Worm (Caenorhabditis elegans): ENCODE results near the gene C18H9.5.

ce11 chrII:6649026-6649425, 46.3 kb downstream of the C18H9.5 start, which contains the start of gene oig-8:
- TF ChIP-seq sox-4 (tag; optimal IDR thresholded peaks at IDR 0.05) = no peak
- TF ChIP-seq hlh-13 (GFP tag; optimal IDR thresholded peaks at IDR 0.05) = no peak
- TF ChIP-seq lim-6 (tag; optimal IDR thresholded peaks at IDR 0.05) = no peak
- TF ChIP-seq pha-4 (tag; optimal IDR thresholded peaks at IDR 0.05) = no peak
- no peak for TF ChIP-seq dmd-4 (tag; optimal IDR thresholded peaks at IDR 0.05; ENCODE audit: borderline replicate concordance)
- no peak for TF ChIP-seq lin-11 (tag; optimal IDR thresholded peaks at IDR 0.05)
- TF ChIP-seq tbx-2 (tag; optimal IDR thresholded peaks at IDR 0.05) = no peak
- no peak for TF ChIP-seq ahr-1 (tag; optimal IDR thresholded peaks at IDR 0.05)
- TF ChIP-seq fkh-6 (tag; optimal IDR thresholded peaks at IDR 0.05) = no peak
- no peak for TF ChIP-seq odd-2 (tag; optimal IDR thresholded peaks at IDR 0.05)
- no peak for TF ChIP-seq pqm-1 (tag; optimal IDR thresholded peaks at IDR 0.05)
- no peak for TF ChIP-seq hlh-30 (tag; optimal IDR thresholded peaks at IDR 0.05; ENCODE audit: insufficient read depth)
